Worm (Caenorhabditis elegans) whole organism, L1 larva: Measurements from ENCODE around the gene ugt-10.
A peak's percentile ranks its signal among the peaks of the same experiment; 100 is the strongest.

ENCODE experiments used
- C16A3.4 ChIP-seq: fragments of 150-350 bp; optimal IDR thresholded peaks from 2 replicates; lab custom pipeline; 2014; ENCODE audit warnings: missing biosample characterization, missing genetic modification characterization
- aha-1 ChIP-seq: fragments of 150-350 bp; optimal IDR thresholded peaks from 2 replicates; lab custom pipeline; 2014; ENCODE audit warnings: missing biosample characterization, missing genetic modification characterization
- ama-1 ChIP-seq: fragments of 150-350 bp; optimal IDR thresholded peaks from 2 replicates; lab custom pipeline; 2014
- ceh-82 ChIP-seq, 3 experiments: fragments of 150-350 bp in 1 of 3; sonication (generic microtip) in 2 of 3; optimal IDR thresholded peaks; 2 replicates each; lab custom pipeline; 2014 to 2017; ENCODE audit warnings: missing biosample characterization in 3 of 3, missing genetic modification characterization in 3 of 3
- ceh-88 ChIP-seq: fragments of 200-800 bp; sonication (Bioruptor generic); IDR thresholded peaks from 2 replicates; pipeline ENCODE4 v1.3.6; 2022; ENCODE audit warnings: missing genetic modification characterization, missing compliant biosample characterization
- ces-1 ChIP-seq: fragments of 150-350 bp; optimal IDR thresholded peaks from 2 replicates; lab custom pipeline; 2014; ENCODE audit warnings: missing biosample characterization, missing genetic modification reagents, missing genetic modification characterization
- dpl-1 ChIP-seq, 3 experiments: fragments of 150-350 bp in 2 of 3; sonication (generic microtip) in 1 of 3; optimal IDR thresholded peaks; 2 replicates each; lab custom pipeline; 2014 to 2017; ENCODE audit warnings: missing biosample characterization in 3 of 3, missing genetic modification characterization in 3 of 3, missing genetic modification reagents in 3 of 3
- efl-3 ChIP-seq: fragments of 200-800 bp; sonication (Bioruptor generic); optimal IDR thresholded peaks from 2 replicates; lab custom pipeline; 2018; ENCODE audit warnings: mild to moderate bottlenecking, missing genetic modification characterization, missing compliant biosample characterization
- egl-13 ChIP-seq: sonication (generic microtip); optimal IDR thresholded peaks from 2 replicates; lab custom pipeline; 2016; ENCODE audit warnings: missing genotype, missing genetic modification reagents, missing genetic modification characterization, missing compliant biosample characterization
- egl-27 ChIP-seq, 2 experiments: fragments of 150-350 bp in 1 of 2; sonication (generic microtip); optimal IDR thresholded peaks; 3 replicates each; lab custom pipeline; 2017 to 2018; ENCODE audit warnings: missing biosample characterization in 2 of 2, missing genetic modification characterization in 2 of 2, missing genetic modification reagents in 2 of 2
- elt-3 ChIP-seq, 6 experiments: fragments of 150-350 bp in 1 of 6; sonication (generic microtip); optimal IDR thresholded peaks; 2 replicates each; lab custom pipeline; 2017 to 2018; ENCODE audit warnings: missing biosample characterization in 6 of 6, missing genetic modification characterization in 6 of 6, inconsistent platforms in 1 of 6
- fkh-10 ChIP-seq: sonication (generic microtip); optimal IDR thresholded peaks from 2 replicates; lab custom pipeline; 2017; ENCODE audit warnings: missing biosample characterization, missing genetic modification reagents, missing genetic modification characterization
- fkh-8 ChIP-seq: sonication (generic microtip); optimal IDR thresholded peaks from 2 replicates; lab custom pipeline; 2016; ENCODE audit warnings: mild to moderate bottlenecking, missing genetic modification characterization, missing compliant biosample characterization
- grh-1 ChIP-seq: fragments of 200-800 bp; sonication (Bioruptor generic); IDR thresholded peaks from 2 replicates; pipeline ENCODE4 v1.3.6; 2022; ENCODE audit warnings: missing genetic modification reagents, missing genetic modification characterization, missing compliant biosample characterization
- hlh-17 ChIP-seq: fragments of 200-800 bp; sonication (Bioruptor generic); optimal IDR thresholded peaks from 2 replicates; lab custom pipeline; 2018; ENCODE audit warnings: missing genetic modification characterization, mild to moderate bottlenecking, missing compliant biosample characterization, moderate library complexity, borderline replicate concordance
- irx-1 ChIP-seq: sonication (generic microtip); optimal IDR thresholded peaks from 2 replicates; lab custom pipeline; 2016; ENCODE audit warnings: missing genetic modification characterization, missing compliant biosample characterization
- jun-1 ChIP-seq: fragments of 150-350 bp; optimal IDR thresholded peaks from 2 replicates; lab custom pipeline; 2014; ENCODE audit warnings: missing biosample characterization, missing genetic modification reagents, missing genetic modification characterization
- lin-13 ChIP-seq: fragments of 150-350 bp; optimal IDR thresholded peaks from 2 replicates; lab custom pipeline; 2014; ENCODE audit warnings: missing biosample characterization, missing genetic modification reagents, missing genetic modification characterization
- mdl-1 ChIP-seq, 2 experiments: fragments of 150-350 bp; optimal IDR thresholded peaks; 2 replicates each; lab custom pipeline; 2014 to 2017; ENCODE audit warnings: missing biosample characterization in 2 of 2, missing genetic modification characterization in 2 of 2, inconsistent platforms in 1 of 2
- mef-2 ChIP-seq: fragments of 150-350 bp; optimal IDR thresholded peaks from 2 replicates; lab custom pipeline; 2014; ENCODE audit warnings: missing biosample characterization, missing genetic modification characterization
- nhr-19 ChIP-seq: fragments of 200-800 bp; sonication (Bioruptor generic); conservative IDR thresholded peaks from 2 replicates; pipeline ENCODE4 v1.3.6; 2022; ENCODE audit warnings: missing genetic modification characterization, missing compliant biosample characterization
- nhr-20 ChIP-seq: sonication (generic microtip); optimal IDR thresholded peaks from 2 replicates; lab custom pipeline; 2016; ENCODE audit warnings: mild to moderate bottlenecking, missing genetic modification characterization, missing compliant biosample characterization
- nhr-28 ChIP-seq: fragments of 150-350 bp; optimal IDR thresholded peaks from 2 replicates; lab custom pipeline; 2014; ENCODE audit warnings: missing biosample characterization, missing genetic modification characterization
- nhr-47 ChIP-seq: sonication (generic microtip); optimal IDR thresholded peaks from 2 replicates; lab custom pipeline; 2016; ENCODE audit warnings: mild to moderate bottlenecking, missing genetic modification characterization, moderate library complexity, missing compliant biosample characterization
- nhr-85 ChIP-seq: sonication (generic microtip); peaks from one replicate; lab custom pipeline; 2016; ENCODE audit warnings: missing genetic modification characterization, inconsistent platforms, missing compliant biosample characterization
- pag-3 ChIP-seq: sonication (generic microtip); optimal IDR thresholded peaks from 2 replicates; lab custom pipeline; 2017; ENCODE audit warnings: missing genetic modification characterization, mild to moderate bottlenecking, missing compliant biosample characterization, antibody characterized with exemption, borderline replicate concordance; ENCODE audit not compliant: insufficient read depth
- rnt-1 ChIP-seq: sonication (generic microtip); optimal IDR thresholded peaks from 2 replicates; lab custom pipeline; 2016; ENCODE audit warnings: mild to moderate bottlenecking, missing genetic modification characterization, moderate library complexity, missing compliant biosample characterization
- snu-23 ChIP-seq: sonication (generic microtip); optimal IDR thresholded peaks from 2 replicates; lab custom pipeline; 2016; ENCODE audit warnings: missing genetic modification characterization, missing compliant biosample characterization
- sptf-1 ChIP-seq: fragments of 150-350 bp; optimal IDR thresholded peaks from 2 replicates; lab custom pipeline; 2014; ENCODE audit warnings: missing biosample characterization, missing genetic modification characterization
- tbx-2 ChIP-seq: sonication (generic microtip); optimal IDR thresholded peaks from 2 replicates; lab custom pipeline; 2016; ENCODE audit warnings: missing genetic modification characterization, missing compliant biosample characterization
- tlp-1 ChIP-seq: fragments of 150-350 bp; optimal IDR thresholded peaks from 2 replicates; lab custom pipeline; 2014; ENCODE audit warnings: missing biosample characterization, missing genetic modification characterization
- xbp-1 ChIP-seq: sonication (generic microtip); optimal IDR thresholded peaks from 2 replicates; lab custom pipeline; 2016; ENCODE audit warnings: missing genetic modification characterization, missing compliant biosample characterization
- ztf-4 ChIP-seq: fragments of 150-350 bp; optimal IDR thresholded peaks from 2 replicates; lab custom pipeline; 2014; ENCODE audit warnings: missing biosample characterization, missing genetic modification characterization

Gene ugt-10

ce11 chrV:4933268-4933667, 33.3 kb upstream of the ugt-10 start:
- no peak for TF ChIP-seq rnt-1 (tag; lab: Kevin White, UChicago)
- TF ChIP-seq nhr-85 (tag; lab: Kevin White, UChicago) = no peak
- no peak for TF ChIP-seq nhr-19 (GFP tag; lab: Robert Waterston, UW)
- no peak for TF ChIP-seq C16A3.4 (tag; lab: Kevin White, UChicago)
- no peak for TF ChIP-seq mef-2 (tag; lab: Kevin White, UChicago)
- no peak for TF ChIP-seq lin-13 (GFP tag; lab: Kevin White, UChicago)
- no peak for TF ChIP-seq dpl-1 (GFP tag; optimal IDR thresholded peaks at IDR 0.05; lab: Kevin White, UChicago)
- no peak for TF ChIP-seq ceh-82 (tag; optimal IDR thresholded peaks at IDR 0.05; lab: Kevin White, UChicago)
- TF ChIP-seq ceh-88 (GFP tag; lab: Robert Waterston, UW) = no peak
- TF ChIP-seq snu-23 (GFP tag; lab: Kevin White, UChicago) = no peak
- no peak for TF ChIP-seq nhr-20 (tag; lab: Kevin White, UChicago)
- TF ChIP-seq grh-1 (GFP tag; lab: Robert Waterston, UW) = no peak
- TF ChIP-seq efl-3 (GFP tag; lab: Kevin White, UChicago) = no peak

- no peak for TF ChIP-seq jun-1 (tag; lab: Kevin White, UChicago)
- TF ChIP-seq nhr-28 (tag; lab: Kevin White, UChicago) = no peak
- no peak for TF ChIP-seq ceh-82 (tag; optimal IDR thresholded peaks at IDR 0.05; lab: Kevin White, UChicago)
- no peak for TF ChIP-seq tbx-2
- no peak for TF ChIP-seq xbp-1 (tag; lab: Kevin White, UChicago)
- no peak for TF ChIP-seq ces-1 (GFP tag; lab: Kevin White, UChicago)
- no peak for TF ChIP-seq nhr-47 (tag; lab: Kevin White, UChicago)
Observed at ce11 chrV:4932814-4933213, 32.9 kb upstream of the ugt-10 start, which contains the start of gene C02E7.10. C02E7.10 (minus strand) TSS chrV:4933045.

- TF ChIP-seq aha-1 (tag; lab: Kevin White, UChicago) = no peak
- TF ChIP-seq sptf-1 (tag; lab: Kevin White, UChicago) = no peak
- no peak for TF ChIP-seq ztf-4
- no peak for TF ChIP-seq egl-27 (tag; optimal IDR thresholded peaks at IDR 0.05; lab: Kevin White, UChicago)
Observed at ce11 chrV:4929842-4930241, 29.9 kb upstream of the ugt-10 start, which contains the start of gene str-205. str-205 (minus strand) TSS chrV:4929942.

- TF ChIP-seq ama-1 (no peak), fkh-8 (tag; lab: Kevin White, UChicago) (peak; percentile 8)
Observed at ce11 chrV:4926371-4926770, 26.5 kb upstream of the ugt-10 start, which contains the start of gene srh-21. srh-21 (plus strand) TSS chrV:4926671.

ce11 chrV:4924618-4925017, 24.7 kb upstream of the ugt-10 start, which contains the start of gene srh-20:
srh-20 (plus strand) TSS chrV:4924918.
- TF ChIP-seq egl-13 (no peak), elt-3 (tag; optimal IDR thresholded peaks at IDR 0.05; lab: Kevin White, UChicago) (no peak), fkh-10 (GFP tag; lab: Kevin White, UChicago) (no peak), mdl-1 (tag; optimal IDR thresholded peaks at IDR 0.05; lab: Kevin White, UChicago) (no peak), irx-1 (no peak), fkh-8 (tag; lab: Kevin White, UChicago) (no peak), tbx-2 (no peak), pag-3 (tag; lab: Kevin White, UChicago) (no peak), nhr-28 (tag; lab: Kevin White, UChicago) (no peak), snu-23 (GFP tag; lab: Kevin White, UChicago) (no peak), grh-1 (GFP tag; lab: Robert Waterston, UW) (no peak), tlp-1 (no peak), ama-1 (no peak), dpl-1 (GFP tag; optimal IDR thresholded peaks at IDR 0.05; lab: Kevin White, UChicago) (no peak), hlh-17 (GFP tag; lab: Kevin White, UChicago) (no peak)
